Worm (Caenorhabditis elegans) whole organism, L2 larva: Measurements from ENCODE around the gene frm-10.

Experiments
- F13H6.1 ChIP-seq: sonication (generic microtip); optimal IDR thresholded peaks from 2 replicates; lab custom pipeline; 2016; ENCODE audit warnings: missing genetic modification characterization, missing compliant biosample characterization
- R02D3.7 ChIP-seq: fragments of 150-350 bp; optimal IDR thresholded peaks from 2 replicates; lab custom pipeline; 2014; ENCODE audit warnings: missing biosample characterization, missing genetic modification characterization
- ZK546.5 ChIP-seq: sonication (generic microtip); optimal IDR thresholded peaks from 2 replicates; lab custom pipeline; 2017; ENCODE audit warnings: missing biosample characterization, missing genetic modification characterization
- dmd-4 ChIP-seq: sonication (generic microtip); optimal IDR thresholded peaks from 2 replicates; lab custom pipeline; 2017; ENCODE audit warnings: missing biosample characterization, missing genetic modification characterization
- elt-3 ChIP-seq: sonication (generic microtip); optimal IDR thresholded peaks from 2 replicates; lab custom pipeline; 2017; ENCODE audit warnings: missing biosample characterization, missing genetic modification characterization
- gmeb-1 ChIP-seq: fragments of 150-350 bp; optimal IDR thresholded peaks from 2 replicates; lab custom pipeline; 2014; ENCODE audit warnings: missing biosample characterization, missing genetic modification characterization
- lin-13 ChIP-seq: fragments of 150-350 bp; optimal IDR thresholded peaks from 2 replicates; lab custom pipeline; 2014; ENCODE audit warnings: missing biosample characterization, missing genetic modification reagents, missing genetic modification characterization
- mdl-1 ChIP-seq, 2 experiments: fragments of 150-350 bp in 1 of 2; sonication (generic microtip) in 1 of 2; optimal IDR thresholded peaks; 2 replicates each; lab custom pipeline; 2017; ENCODE audit warnings: missing biosample characterization in 2 of 2, missing genetic modification characterization in 2 of 2
- nhr-11 ChIP-seq: fragments of 150-350 bp; optimal IDR thresholded peaks from 2 replicates; lab custom pipeline; 2014; ENCODE audit warnings: missing biosample characterization, missing genetic modification characterization
- nhr-25 ChIP-seq: fragments of 150-350 bp; sonication (generic microtip); optimal IDR thresholded peaks from 3 replicates; lab custom pipeline; 2014; ENCODE audit warnings: missing biosample characterization, missing genetic modification characterization
- nhr-6 ChIP-seq: fragments of 150-350 bp; optimal IDR thresholded peaks from 2 replicates; lab custom pipeline; 2014; ENCODE audit warnings: missing biosample characterization, missing genetic modification characterization
- skn-1 ChIP-seq: sonication (generic microtip); optimal IDR thresholded peaks from 2 replicates; lab custom pipeline; 2017; ENCODE audit warnings: missing biosample characterization, missing genetic modification characterization
- unc-55 ChIP-seq: fragments of 150-350 bp; sonication (generic microtip); optimal IDR thresholded peaks from 3 replicates; lab custom pipeline; 2014; ENCODE audit warnings: missing biosample characterization, missing genetic modification reagents, missing genetic modification characterization
- unc-62 ChIP-seq: fragments of 150-350 bp; optimal IDR thresholded peaks from 2 replicates; lab custom pipeline; 2014; ENCODE audit warnings: missing biosample characterization, missing genetic modification reagents, missing genetic modification characterization

DNA sequence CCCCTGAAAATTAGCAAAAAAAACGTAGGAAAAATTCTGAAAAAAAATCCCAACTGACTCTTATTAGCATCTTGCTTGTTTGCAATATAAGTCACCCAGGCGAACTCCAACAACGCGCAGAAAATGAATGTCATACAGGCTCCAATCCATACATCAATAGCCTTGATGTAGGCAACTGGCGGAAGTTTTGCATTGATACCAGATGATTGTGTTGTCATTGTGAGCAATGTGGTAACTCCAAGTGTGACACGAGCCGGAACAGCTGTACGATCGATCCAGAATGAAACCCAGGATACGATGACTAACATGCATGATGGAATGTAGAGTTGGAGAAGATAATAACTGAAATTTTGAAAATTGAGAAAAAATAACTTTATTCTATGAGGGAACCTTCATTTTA lies 36.2 kb downstream of the frm-10 start:
- TF ChIP-seq R02D3.7 (no peak), lin-13 (GFP tag; lab: Kevin White, UChicago) (no peak), F13H6.1 (tag; lab: Kevin White, UChicago) (no peak), unc-62 (no peak), nhr-6 (tag; lab: Kevin White, UChicago) (no peak), unc-55 (GFP tag; lab: Kevin White, UChicago) (no peak), mdl-1 (tag; optimal IDR thresholded peaks at IDR 0.05; lab: Kevin White, UChicago) (no peak), nhr-25 (tag; lab: Kevin White, UChicago) (no peak), nhr-11 (tag; lab: Kevin White, UChicago) (no peak), skn-1 (tag; lab: Kevin White, UChicago) (no peak), ZK546.5 (tag; lab: Kevin White, UChicago) (no peak), elt-3 (tag; lab: Kevin White, UChicago) (no peak), gmeb-1 (tag; lab: Kevin White, UChicago) (no peak), dmd-4 (tag; lab: Kevin White, UChicago) (no peak)
